Fruit fly (Drosophila melanogaster) whole organism, pupa: ENCODE results near the gene scrib.

Experiments used
- CG10348 ChIP-seq: fragments of 200-800 bp; sonication (Bioruptor generic); IDR thresholded peaks from 2 replicates; pipeline ENCODE4 v1.3.6; 2022; ENCODE audit warnings: missing biosample characterization, missing genetic modification characterization
- CG12605 ChIP-seq: fragments of 200-800 bp; sonication (Bioruptor generic); IDR thresholded peaks from 2 replicates; pipeline ENCODE4 v1.3.6; 2022; ENCODE audit warnings: missing biosample characterization, missing genetic modification characterization
- CG13204 ChIP-seq: fragments of 200-800 bp; sonication (Bioruptor generic); optimal IDR thresholded peaks from 2 replicates; lab custom pipeline; 2018; ENCODE audit warnings: missing biosample characterization, mild to moderate bottlenecking, missing genetic modification characterization, moderate library complexity
- CG14655 ChIP-seq: fragments of 200-800 bp; sonication (Bioruptor generic); optimal IDR thresholded peaks from 3 replicates; lab custom pipeline; 2017; ENCODE audit warnings: mild to moderate bottlenecking, missing biosample characterization, missing genetic modification reagents, missing genetic modification characterization
- CG15710 ChIP-seq: fragments of 200-800 bp; sonication (Bioruptor generic); optimal IDR thresholded peaks from 2 replicates; lab custom pipeline; 2018; ENCODE audit warnings: missing biosample characterization, mild to moderate bottlenecking, missing genetic modification characterization, moderate library complexity
- CG17806 ChIP-seq: fragments of 200-800 bp; sonication (Bioruptor generic); optimal IDR thresholded peaks from 2 replicates; lab custom pipeline; 2018; ENCODE audit warnings: missing biosample characterization, mild to moderate bottlenecking, missing genetic modification characterization, moderate library complexity
- CG32121 ChIP-seq: fragments of 200-800 bp; sonication (Bioruptor generic); IDR thresholded peaks from 2 replicates; pipeline ENCODE4 v1.3.6; 2022; ENCODE audit warnings: missing biosample characterization, missing genetic modification characterization
- CG34367 ChIP-seq: fragments of 200-800 bp; sonication (Bioruptor generic); optimal IDR thresholded peaks from 2 replicates; lab custom pipeline; 2018; ENCODE audit warnings: missing biosample characterization, mild to moderate bottlenecking, missing genetic modification characterization
- CG4496 ChIP-seq: fragments of 200-800 bp; sonication (Bioruptor generic); IDR thresholded peaks from 3 replicates; pipeline ENCODE4 v1.3.6; 2022; ENCODE audit warnings: missing biosample characterization, missing genetic modification characterization
- CG8159 ChIP-seq: fragments of 200-800 bp; sonication (Bioruptor generic); optimal IDR thresholded peaks from 3 replicates; lab custom pipeline; 2018; ENCODE audit warnings: missing biosample characterization, mild to moderate bottlenecking, missing genetic modification characterization, moderate library complexity
- CG8301 ChIP-seq: fragments of 200-800 bp; sonication (Bioruptor generic); optimal IDR thresholded peaks from 2 replicates; lab custom pipeline; 2018; ENCODE audit warnings: missing biosample characterization, mild to moderate bottlenecking, missing genetic modification characterization
- CG9948 ChIP-seq: fragments of 200-800 bp; sonication (Bioruptor generic); optimal IDR thresholded peaks from 2 replicates; lab custom pipeline; 2018; ENCODE audit warnings: missing biosample characterization, mild to moderate bottlenecking, missing genetic modification characterization, moderate library complexity
- D1 ChIP-seq: fragments of 200-800 bp; sonication (Bioruptor generic); optimal IDR thresholded peaks from 2 replicates; lab custom pipeline; 2018; ENCODE audit warnings: missing biosample characterization, mild to moderate bottlenecking, missing genetic modification characterization, moderate library complexity
- EcR ChIP-seq: fragments of 200-800 bp; sonication (Bioruptor generic); optimal IDR thresholded peaks from 3 replicates; lab custom pipeline; 2019; ENCODE audit warnings: missing biosample characterization, missing genetic modification characterization, mild to moderate bottlenecking, moderate library complexity, missing genetic modification reagents
- Ets98B ChIP-seq: fragments of 200-800 bp; sonication (Bioruptor generic); IDR thresholded peaks from 2 replicates; pipeline ENCODE4 v1.3.6; 2022; ENCODE audit warnings: missing biosample characterization, missing genetic modification characterization
- Pif1A ChIP-seq: fragments of 200-800 bp; sonication (Bioruptor generic); optimal IDR thresholded peaks from 3 replicates; lab custom pipeline; 2016; ENCODE audit warnings: missing biosample characterization, missing genetic modification characterization
- Pif1B ChIP-seq: fragments of 200-800 bp; sonication (Bioruptor generic); optimal IDR thresholded peaks from 3 replicates; lab custom pipeline; 2016; ENCODE audit warnings: missing biosample characterization, missing genetic modification characterization
- Snoo ChIP-seq: fragments of 200-800 bp; sonication (Bioruptor generic); optimal IDR thresholded peaks from 3 replicates; lab custom pipeline; 2017; ENCODE audit warnings: missing biosample characterization, mild to moderate bottlenecking, missing genetic modification characterization, inconsistent platforms
- fd96Ca ChIP-seq: fragments of 200-800 bp; sonication (Bioruptor generic); IDR thresholded peaks from 3 replicates; pipeline ENCODE4 v1.3.6; 2022; ENCODE audit warnings: missing biosample characterization, missing genetic modification characterization
- gl ChIP-seq: fragments of 200-800 bp; sonication (Bioruptor generic); optimal IDR thresholded peaks from 2 replicates; lab custom pipeline; 2018; ENCODE audit warnings: missing biosample characterization, mild to moderate bottlenecking, missing genetic modification characterization
- rn ChIP-seq: fragments of 200-800 bp; sonication (Bioruptor generic); IDR thresholded peaks from 2 replicates; pipeline ENCODE4 v1.3.6; 2022; ENCODE audit warnings: missing biosample characterization, missing genetic modification characterization

scrib gene

DNA sequence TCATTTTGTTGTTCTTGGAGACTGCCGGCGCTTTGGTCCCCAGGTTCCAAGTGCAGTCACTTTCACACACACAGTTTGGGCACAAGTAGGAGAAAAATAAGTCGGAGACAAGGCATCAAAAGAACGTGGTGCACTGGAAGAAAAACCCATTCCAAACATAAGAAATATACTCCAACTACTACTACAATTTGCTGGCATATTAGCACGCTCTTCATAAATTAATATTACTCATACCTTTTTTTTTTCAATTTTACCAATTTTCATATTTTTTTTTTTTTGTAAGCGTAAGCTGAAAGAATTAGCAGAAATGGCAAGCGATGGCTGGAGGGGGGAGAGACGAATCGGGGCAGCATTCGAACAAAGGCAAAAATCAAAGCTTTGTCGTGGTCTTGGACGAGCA is 12.8 kb downstream of the scrib start:
- TF ChIP-seq CG13204 (no peak), fd96Ca (GFP tag; lab: Robert Waterston, UW) (peak; percentile 62; the same call in 1 of the 3 replicates), CG4496 (GFP tag; lab: Robert Waterston, UW) (peak; percentile 82), CG15710 (tag; lab: Kevin White, UChicago) (no peak), Pif1A (GFP tag; lab: Kevin White, UChicago) (peak; percentile 8), CG9948 (tag; lab: Kevin White, UChicago) (peak; percentile 9), rn (0 out of 2 replicates have a peak, but pooled peaks have one; percentile 16), CG32121 (GFP tag; lab: Robert Waterston, UW) (0 out of 2 replicates have a peak, but pooled peaks have one; percentile 32), Snoo (no peak), CG10348 (GFP tag; lab: Robert Waterston, UW) (no peak), CG8159 (tag; lab: Kevin White, UChicago) (no peak), CG8301 (tag; lab: Kevin White, UChicago) (peak; percentile 15), Ets98B (GFP tag; lab: Robert Waterston, UW) (peak; percentile 67), CG17806 (tag; lab: Kevin White, UChicago) (no peak), CG14655 (GFP tag; lab: Kevin White, UChicago) (peak; percentile 27), EcR (GFP tag; lab: Kevin White, UChicago) (no peak), D1 (no peak), CG12605 (peak; percentile 54), CG34367 (tag; lab: Kevin White, UChicago) (no peak), Pif1B (GFP tag; lab: Kevin White, UChicago) (no peak)

DNA sequence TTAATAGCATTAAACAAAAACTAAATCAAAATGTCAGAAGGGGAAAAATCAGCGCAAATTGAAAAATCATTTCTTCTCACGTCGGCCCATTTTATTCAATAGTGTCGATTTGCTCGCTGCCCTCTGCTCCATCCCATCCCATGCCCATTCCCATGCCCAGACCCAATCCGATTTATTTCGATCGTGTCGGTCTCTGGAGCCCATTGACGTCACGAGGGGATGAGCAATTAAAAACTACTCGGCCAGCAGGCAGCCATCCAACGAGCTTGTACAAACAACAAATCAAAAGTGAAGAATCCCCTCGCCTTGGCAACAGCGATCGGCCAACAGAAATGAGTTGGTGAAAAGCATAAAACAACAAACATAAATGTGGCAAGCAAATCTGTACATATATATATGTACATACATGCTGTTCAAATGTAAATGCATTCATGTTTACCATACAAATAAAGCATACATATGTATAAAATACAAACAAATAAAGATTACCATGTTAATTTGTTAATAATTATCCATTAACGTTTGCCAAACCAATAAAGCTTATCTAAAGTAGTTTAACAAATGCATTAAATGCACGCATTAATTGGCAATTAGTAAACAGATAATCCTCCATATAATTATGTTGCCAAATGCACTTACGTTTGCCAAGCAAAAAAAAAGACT is 13.5 kb downstream of the scrib start:
- TF ChIP-seq D1 (no peak), Pif1B (GFP tag; lab: Kevin White, UChicago) (no peak), CG15710 (tag; lab: Kevin White, UChicago) (no peak), Ets98B (GFP tag; lab: Robert Waterston, UW) (no peak), fd96Ca (GFP tag; lab: Robert Waterston, UW) (no peak), rn (no peak), CG14655 (GFP tag; lab: Kevin White, UChicago) (no peak), EcR (GFP tag; lab: Kevin White, UChicago) (no peak), CG32121 (GFP tag; lab: Robert Waterston, UW) (no peak), CG8159 (tag; lab: Kevin White, UChicago) (no peak), CG12605 (no peak), CG10348 (GFP tag; lab: Robert Waterston, UW) (no peak), Pif1A (GFP tag; lab: Kevin White, UChicago) (no peak), CG4496 (GFP tag; lab: Robert Waterston, UW) (no peak), Snoo (no peak)

DNA sequence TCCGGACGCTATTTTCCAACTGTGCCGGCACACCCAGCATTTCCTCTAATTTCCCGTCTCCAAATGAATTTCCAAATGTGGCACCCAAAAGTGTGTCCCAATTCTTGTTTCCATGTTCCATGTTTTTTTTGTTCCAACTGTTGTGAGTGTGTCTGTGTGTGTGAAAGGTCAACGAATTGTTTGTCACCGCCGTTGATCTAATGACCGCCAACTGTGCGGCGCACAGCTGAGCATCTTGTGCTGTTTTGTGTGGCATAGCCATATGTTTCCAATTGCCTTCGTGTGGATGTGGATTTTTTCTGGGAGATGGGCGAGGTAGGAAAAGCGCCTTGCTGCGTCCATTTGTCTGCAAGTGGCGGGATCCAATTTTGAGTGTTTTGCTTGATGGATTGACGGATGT is 16.1 kb downstream of the scrib start:
- TF ChIP-seq CG12605: no peak

DNA sequence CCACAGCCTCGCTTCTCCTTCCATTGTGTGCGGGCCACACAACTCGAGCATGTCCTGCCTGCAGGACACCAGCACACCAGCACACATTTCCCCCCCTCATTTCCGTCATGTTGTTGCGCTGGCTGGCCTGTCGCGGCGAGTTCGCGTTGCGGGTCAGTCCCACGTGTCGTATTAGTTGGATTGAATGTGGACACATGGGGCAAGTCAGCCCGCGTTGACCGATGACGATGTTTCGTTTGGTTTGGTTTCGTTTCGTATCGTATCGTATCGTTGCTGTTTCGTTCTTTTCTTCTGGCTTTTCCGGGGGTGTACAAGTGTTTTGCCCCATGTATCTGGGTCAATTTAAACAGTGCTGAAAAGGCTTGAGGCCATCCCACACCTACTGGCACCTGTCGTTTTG is 17.2 kb downstream of the scrib start:
- TF ChIP-seq CG8301 (tag; lab: Kevin White, UChicago) (no peak), gl (tag; lab: Kevin White, UChicago) (no peak), CG14655 (GFP tag; lab: Kevin White, UChicago) (no peak), EcR (GFP tag; lab: Kevin White, UChicago) (no peak), CG17806 (tag; lab: Kevin White, UChicago) (no peak), CG8159 (tag; lab: Kevin White, UChicago) (no peak), fd96Ca (GFP tag; lab: Robert Waterston, UW) (no peak), CG15710 (tag; lab: Kevin White, UChicago) (no peak), CG10348 (GFP tag; lab: Robert Waterston, UW) (no peak), CG32121 (GFP tag; lab: Robert Waterston, UW) (no peak), Snoo (no peak), Pif1A (GFP tag; lab: Kevin White, UChicago) (no peak), CG9948 (tag; lab: Kevin White, UChicago) (no peak), CG4496 (GFP tag; lab: Robert Waterston, UW) (no peak), CG34367 (tag; lab: Kevin White, UChicago) (no peak), rn (no peak), D1 (no peak), Pif1B (GFP tag; lab: Kevin White, UChicago) (no peak), Ets98B (GFP tag; lab: Robert Waterston, UW) (no peak), CG13204 (no peak)

DNA sequence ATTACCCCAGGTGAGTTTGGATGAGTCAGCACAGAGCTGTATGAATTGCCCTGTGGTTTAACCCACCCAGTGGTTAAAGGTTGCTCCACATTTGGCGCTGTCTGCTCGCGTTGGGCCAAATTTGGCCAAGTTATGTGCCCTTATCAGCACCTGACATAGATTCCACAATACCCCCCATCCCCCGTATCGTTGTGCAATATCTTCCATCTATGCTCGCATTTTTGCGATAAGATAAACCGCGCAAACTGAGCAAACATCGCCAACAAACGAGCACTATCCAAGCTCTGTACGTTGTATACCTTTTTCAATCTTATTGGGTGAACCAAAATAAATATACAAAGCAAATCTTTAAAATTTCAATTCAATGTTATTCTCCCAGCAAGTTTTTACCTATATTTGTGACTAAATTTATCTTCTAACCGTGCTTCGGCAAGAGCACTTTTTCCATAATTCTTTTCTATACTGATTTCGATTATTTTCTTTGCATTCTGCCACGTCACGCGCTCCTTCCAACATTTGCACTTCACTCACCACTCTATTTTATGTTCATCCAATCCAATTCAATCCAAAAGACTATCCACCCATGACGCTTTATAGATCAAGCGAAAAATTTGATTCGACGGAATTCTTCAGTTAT is 19.6 kb downstream of the scrib start:
- TF ChIP-seq Pif1B (GFP tag; lab: Kevin White, UChicago) (no peak), CG34367 (tag; lab: Kevin White, UChicago) (no peak), CG8159 (tag; lab: Kevin White, UChicago) (no peak), CG10348 (GFP tag; lab: Robert Waterston, UW) (no peak), Ets98B (GFP tag; lab: Robert Waterston, UW) (no peak), CG32121 (GFP tag; lab: Robert Waterston, UW) (no peak), CG8301 (tag; lab: Kevin White, UChicago) (no peak), Pif1A (GFP tag; lab: Kevin White, UChicago) (no peak), CG9948 (tag; lab: Kevin White, UChicago) (no peak), rn (no peak)
